Fruit fly (Drosophila melanogaster): ENCODE measurements around the gene CG3706.

DNA sequence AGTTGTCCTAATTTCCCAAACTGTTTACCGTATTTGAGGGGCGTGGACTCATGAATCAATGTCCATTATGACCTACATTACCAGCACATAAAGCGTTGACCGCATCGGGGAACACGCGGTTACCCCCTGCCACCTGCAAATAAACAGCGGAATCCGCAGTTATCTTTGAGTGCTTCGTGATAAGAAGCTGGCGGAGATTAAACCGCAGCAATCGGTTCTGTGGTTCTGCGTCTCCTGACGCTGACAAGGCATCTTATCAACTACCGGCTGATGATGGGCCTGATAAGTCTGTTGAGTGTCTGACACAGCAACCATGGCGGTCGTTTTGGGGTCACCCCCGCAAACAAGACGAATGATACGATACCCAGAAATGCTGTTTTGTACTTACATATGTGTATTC, 13.9 kb upstream of the CG3706 start:
- TF ChIP-seq CG1602 (GFP tag; optimal IDR thresholded peaks at IDR 0.05) (no peak), salm (tag; optimal IDR thresholded peaks at IDR 0.05) (no peak), CG11723 (GFP tag; optimal IDR thresholded peaks at IDR 0.05) (no peak), CG13424 (tag; optimal IDR thresholded peaks at IDR 0.05) (no peak), CG9609 (GFP tag; optimal IDR thresholded peaks at IDR 0.05) (no peak), dm (GFP tag; optimal IDR thresholded peaks at IDR 0.05) (no peak), MESR4 (GFP tag; optimal IDR thresholded peaks at IDR 0.05) (no peak), CG32532 (GFP tag; IDR thresholded peaks at IDR 0.05) (no peak), CG17186 (GFP tag; optimal IDR thresholded peaks at IDR 0.05) (no peak), CG9727 (GFP tag; optimal IDR thresholded peaks at IDR 0.05) (no peak), CG15514 (GFP tag; optimal IDR thresholded peaks at IDR 0.05) (no peak), nom (GFP tag; optimal IDR thresholded peaks at IDR 0.05) (no peak), Atf-2 (GFP tag; optimal IDR thresholded peaks at IDR 0.05) (no peak), Sin3A (optimal IDR thresholded peaks at IDR 0.05) (no peak)

Data from whole organism, embryonic.